Fruit fly (Drosophila melanogaster) whole organism, embryonic: Measurements from ENCODE around the gene spirit.
A peak's percentile ranks its signal among the peaks of the same experiment; 100 is the strongest.

Source experiments
- Antp ChIP-seq: fragments of 200-800 bp; sonication (Bioruptor generic); optimal IDR thresholded peaks from 3 replicates; lab custom pipeline; 2016; ENCODE audit warnings: missing biosample characterization, missing genetic modification characterization
- Atf-2 ChIP-seq: fragments of 200-800 bp; sonication (Bioruptor generic); optimal IDR thresholded peaks from 2 replicates; lab custom pipeline; 2016; ENCODE audit warnings: missing biosample characterization, missing genetic modification characterization
- B-H1 ChIP-seq: fragments of 200-800 bp; sonication (Bioruptor generic); IDR thresholded peaks from 3 replicates; pipeline ENCODE4 v1.3.6; 2022; ENCODE audit warnings: missing biosample characterization, missing genetic modification characterization
- BEAF-32 ChIP-seq: fragments of 200-800 bp; sonication (Bioruptor generic); optimal IDR thresholded peaks from 3 replicates; lab custom pipeline; 2017; ENCODE audit warnings: missing biosample characterization, missing genetic modification characterization, mild to moderate bottlenecking, moderate library complexity, missing genetic modification reagents
- Bdp1 ChIP-seq: fragments of 200-800 bp; sonication (Bioruptor generic); optimal IDR thresholded peaks from 3 replicates; lab custom pipeline; 2016; ENCODE audit warnings: missing biosample characterization, missing genetic modification characterization
- CG11560 ChIP-seq: fragments of 200-800 bp; sonication (Bioruptor generic); IDR thresholded peaks from 3 replicates; pipeline ENCODE4 v1.3.6; 2022; ENCODE audit warnings: missing biosample characterization, missing genetic modification characterization
- CG12219 ChIP-seq: fragments of 200-800 bp; sonication (Bioruptor generic); optimal IDR thresholded peaks from 3 replicates; lab custom pipeline; 2018; ENCODE audit warnings: missing biosample characterization, mild to moderate bottlenecking, missing genetic modification characterization
- CG13624 ChIP-seq: fragments of 200-800 bp; sonication (Bioruptor generic); optimal IDR thresholded peaks from 2 replicates; lab custom pipeline; 2016; ENCODE audit warnings: missing biosample characterization, missing genetic modification characterization
- CG13894 ChIP-seq: fragments of 200-800 bp; sonication (Bioruptor generic); optimal IDR thresholded peaks from 3 replicates; lab custom pipeline; 2018; ENCODE audit warnings: missing biosample characterization, mild to moderate bottlenecking, missing genetic modification characterization, moderate library complexity
- CG14050 ChIP-seq: fragments of 200-800 bp; sonication (Bioruptor generic); IDR thresholded peaks from 3 replicates; pipeline ENCODE4 v1.3.6; 2022; ENCODE audit warnings: missing biosample characterization, missing genetic modification characterization
- CG1529 ChIP-seq: fragments of 200-800 bp; sonication (Bioruptor generic); optimal IDR thresholded peaks from 3 replicates; lab custom pipeline; 2018; ENCODE audit warnings: missing biosample characterization, missing genetic modification characterization
- CG16813 ChIP-seq: fragments of 200-800 bp; sonication (Bioruptor generic); IDR thresholded peaks from 3 replicates; pipeline ENCODE4 v1.3.6; 2022; ENCODE audit warnings: missing biosample characterization, missing genetic modification characterization; ENCODE audit not compliant: partially characterized antibody
- CG2120 ChIP-seq: fragments of 200-800 bp; sonication (Bioruptor generic); optimal IDR thresholded peaks from 3 replicates; lab custom pipeline; 2016; ENCODE audit warnings: missing biosample characterization, missing genetic modification characterization
- CG2129 ChIP-seq: fragments of 200-800 bp; sonication (Bioruptor generic); IDR thresholded peaks from 2 replicates; pipeline ENCODE4 v1.3.6; 2022; ENCODE audit warnings: missing biosample characterization, missing genetic modification characterization; ENCODE audit not compliant: partially characterized antibody
- CG5180 ChIP-seq: fragments of 200-800 bp; sonication (Bioruptor generic); optimal IDR thresholded peaks from 3 replicates; lab custom pipeline; 2017; ENCODE audit warnings: missing biosample characterization, missing genetic modification characterization, mild to moderate bottlenecking, moderate library complexity, missing genetic modification reagents
- CG6272 ChIP-seq: fragments of 200-800 bp; sonication (Bioruptor generic); IDR thresholded peaks from 2 replicates; pipeline ENCODE4 v1.3.6; 2022; ENCODE audit warnings: missing biosample characterization, missing genetic modification characterization
- CG6791 ChIP-seq: fragments of 200-800 bp; sonication (Bioruptor generic); IDR thresholded peaks from 3 replicates; pipeline ENCODE4 v1.3.6; 2022; ENCODE audit warnings: missing biosample characterization, missing genetic modification characterization; ENCODE audit not compliant: partially characterized antibody
- CG8388 ChIP-seq: fragments of 200-800 bp; sonication (Bioruptor generic); optimal IDR thresholded peaks from 2 replicates; lab custom pipeline; 2019; ENCODE audit warnings: missing biosample characterization, mild to moderate bottlenecking, missing genetic modification characterization, moderate library complexity
- CG8765 ChIP-seq: fragments of 200-800 bp; sonication (Bioruptor generic); IDR thresholded peaks from 2 replicates; pipeline ENCODE4 v1.3.6; 2022; ENCODE audit warnings: missing biosample characterization, missing genetic modification characterization
- CG9932 ChIP-seq: fragments of 200-800 bp; sonication (Bioruptor generic); IDR thresholded peaks from 2 replicates; pipeline ENCODE4 v1.3.6; 2022; ENCODE audit warnings: missing biosample characterization, missing genetic modification characterization
- Chrac-16 ChIP-seq: fragments of 200-800 bp; sonication (Bioruptor generic); optimal IDR thresholded peaks from 3 replicates; lab custom pipeline; 2016; ENCODE audit warnings: missing biosample characterization, missing genetic modification characterization
- Dad ChIP-seq: fragments of 200-800 bp; sonication (Bioruptor generic); optimal IDR thresholded peaks from 3 replicates; lab custom pipeline; 2016; ENCODE audit warnings: missing biosample characterization, missing genetic modification characterization
- Dip3 ChIP-seq: fragments of 200-800 bp; sonication (Bioruptor generic); optimal IDR thresholded peaks from 3 replicates; lab custom pipeline; 2016; ENCODE audit warnings: missing biosample characterization, missing genetic modification characterization
- Ets65A ChIP-seq: fragments of 200-800 bp; sonication (Bioruptor generic); peaks from one replicate; lab custom pipeline; 2016; ENCODE audit warnings: missing biosample characterization, missing genetic modification characterization
- Gsc ChIP-seq: fragments of 200-800 bp; sonication (Bioruptor generic); IDR thresholded peaks from 2 replicates; pipeline ENCODE4 v1.3.6; 2022; ENCODE audit warnings: missing biosample characterization, missing genetic modification characterization
- H2.0 ChIP-seq: fragments of 200-800 bp; sonication (Bioruptor generic); IDR thresholded peaks from 2 replicates; pipeline ENCODE4 v1.3.6; 2022; ENCODE audit warnings: missing biosample characterization, missing genetic modification characterization
- Hand ChIP-seq: fragments of 200-800 bp; sonication (Bioruptor generic); optimal IDR thresholded peaks from 2 replicates; lab custom pipeline; 2017; ENCODE audit warnings: mild to moderate bottlenecking, missing biosample characterization, missing genetic modification reagents, missing genetic modification characterization
- Hr39 ChIP-seq: fragments of >200 bp; optimal IDR thresholded peaks from 2 replicates; lab custom pipeline; 2017
- Hr78 ChIP-seq, 2 experiments: fragments of 200-800 bp in 1 of 2; fragments of >200 bp in 1 of 2; sonication (Bioruptor generic) in 1 of 2; optimal IDR thresholded peaks; 2 replicates each; lab custom pipeline; 2017 to 2019; ENCODE audit warnings: missing biosample characterization in 2 of 2, missing genetic modification characterization in 2 of 2, mild to moderate bottlenecking in 1 of 2, moderate library complexity in 1 of 2
- Lhr ChIP-seq: fragments of 200-800 bp; sonication (Bioruptor generic); optimal IDR thresholded peaks from 3 replicates; lab custom pipeline; 2017; ENCODE audit warnings: mild to moderate bottlenecking, missing biosample characterization, missing genetic modification reagents, missing genetic modification characterization
- Lim3 ChIP-seq: fragments of 200-800 bp; sonication (Bioruptor generic); IDR thresholded peaks from 2 replicates; pipeline ENCODE4 v1.3.6; 2022; ENCODE audit warnings: missing biosample characterization, missing genetic modification characterization
- Lpt ChIP-seq: fragments of >200 bp; optimal IDR thresholded peaks from 2 replicates; lab custom pipeline; 2018; ENCODE audit warnings: missing biosample characterization, missing genetic modification characterization
- Sry-β ChIP-seq: fragments of 200-800 bp; sonication (Bioruptor generic); optimal IDR thresholded peaks from 2 replicates; lab custom pipeline; 2018; ENCODE audit warnings: missing biosample characterization, mild to moderate bottlenecking, missing genetic modification characterization, moderate library complexity
- Taf1 ChIP-seq: fragments of 200-800 bp; sonication (Bioruptor generic); IDR thresholded peaks from 2 replicates; pipeline ENCODE4 v1.3.6; 2022; ENCODE audit warnings: missing biosample characterization, missing genetic modification characterization
- Tbp ChIP-seq: fragments of >200 bp; optimal IDR thresholded peaks from 2 replicates; lab custom pipeline; 2018; ENCODE audit warnings: missing biosample characterization, missing genetic modification characterization
- Vsx1 ChIP-seq: fragments of 200-800 bp; sonication (Bioruptor generic); optimal IDR thresholded peaks from 2 replicates; lab custom pipeline; 2017; ENCODE audit warnings: missing biosample characterization, mild to moderate bottlenecking, missing genetic modification characterization, missing genetic modification reagents
- ato ChIP-seq: fragments of 200-800 bp; sonication (Bioruptor generic); IDR thresholded peaks from 2 replicates; pipeline ENCODE4 v1.3.6; 2022; ENCODE audit warnings: missing biosample characterization, missing genetic modification characterization; ENCODE audit not compliant: partially characterized antibody
- bsh ChIP-seq, 2 experiments: fragments of 200-800 bp; sonication (Bioruptor generic); optimal IDR thresholded peaks; 2 replicates each; lab custom pipeline; 2017 to 2018; ENCODE audit warnings: mild to moderate bottlenecking in 2 of 2, missing biosample characterization in 2 of 2, missing genetic modification characterization in 2 of 2, moderate library complexity in 1 of 2
- cas ChIP-seq: fragments of 200-800 bp; sonication (Bioruptor generic); IDR thresholded peaks from 2 replicates; pipeline ENCODE4 v1.3.6; 2022; ENCODE audit warnings: missing biosample characterization, missing genetic modification characterization
- chif ChIP-seq, 2 experiments: fragments of 200-800 bp; sonication (Bioruptor generic); optimal IDR thresholded peaks; 3 replicates each; lab custom pipeline; 2016; ENCODE audit warnings: missing biosample characterization in 2 of 2, missing genetic modification characterization in 2 of 2
- dan ChIP-seq: fragments of 200-800 bp; sonication (Bioruptor generic); IDR thresholded peaks from 2 replicates; pipeline ENCODE4 v1.3.6; 2022; ENCODE audit warnings: missing biosample characterization, missing genetic modification characterization
- dysf ChIP-seq: fragments of 200-800 bp; sonication (Bioruptor generic); IDR thresholded peaks from 3 replicates; pipeline ENCODE4 v1.3.6; 2022; ENCODE audit warnings: missing biosample characterization, missing genetic modification characterization
- emc ChIP-seq: fragments of 200-800 bp; sonication (Bioruptor generic); optimal IDR thresholded peaks from 2 replicates; lab custom pipeline; 2016; ENCODE audit warnings: missing biosample characterization, missing genetic modification characterization
- grau ChIP-seq: fragments of 200-800 bp; optimal IDR thresholded peaks from 3 replicates; lab custom pipeline; 2019; ENCODE audit warnings: missing biosample characterization, mild to moderate bottlenecking, missing genetic modification characterization, moderate library complexity
- insv ChIP-seq, 2 experiments: fragments of 200-800 bp; sonication (Bioruptor generic); optimal IDR thresholded peaks; 3 replicates each; lab custom pipeline; 2016 to 2018; ENCODE audit warnings: missing biosample characterization in 2 of 2, missing genetic modification characterization in 2 of 2
- jumu ChIP-seq: fragments of 200-800 bp; sonication (Bioruptor generic); optimal IDR thresholded peaks from 3 replicates; lab custom pipeline; 2016; ENCODE audit warnings: missing biosample characterization, missing genetic modification characterization
- klu ChIP-seq: fragments of 200-800 bp; sonication (Bioruptor generic); IDR thresholded peaks from 2 replicates; pipeline ENCODE4 v1.3.6; 2022; ENCODE audit warnings: missing biosample characterization, missing genetic modification characterization
- lov ChIP-seq, 2 experiments: fragments of 200-800 bp in 1 of 2; fragments of >200 bp in 1 of 2; sonication (Bioruptor generic) in 1 of 2; IDR thresholded peaks in 1 of 2; optimal IDR thresholded peaks in 1 of 2; 2 replicates in 1 of 2; 3 replicates in 1 of 2; pipeline versions ENCODE4 v1.3.6 to Lab custom; 2017 to 2022; ENCODE audit warnings: missing biosample characterization in 1 of 2, missing genetic modification characterization in 1 of 2
- mam ChIP-seq: fragments of 200-800 bp; sonication (Bioruptor generic); optimal IDR thresholded peaks from 3 replicates; lab custom pipeline; 2016; ENCODE audit warnings: missing biosample characterization, missing genetic modification characterization
- wdn ChIP-seq: fragments of 200-800 bp; sonication (Bioruptor generic); IDR thresholded peaks from 2 replicates; pipeline ENCODE4 v1.3.6; 2022; ENCODE audit warnings: missing biosample characterization, missing genetic modification characterization
- zfh1 ChIP-seq: fragments of 200-800 bp; sonication (Bioruptor generic); IDR thresholded peaks from 3 replicates; pipeline ENCODE4 v1.3.6; 2022; ENCODE audit warnings: missing biosample characterization, missing genetic modification characterization

spirit gene

DNA sequence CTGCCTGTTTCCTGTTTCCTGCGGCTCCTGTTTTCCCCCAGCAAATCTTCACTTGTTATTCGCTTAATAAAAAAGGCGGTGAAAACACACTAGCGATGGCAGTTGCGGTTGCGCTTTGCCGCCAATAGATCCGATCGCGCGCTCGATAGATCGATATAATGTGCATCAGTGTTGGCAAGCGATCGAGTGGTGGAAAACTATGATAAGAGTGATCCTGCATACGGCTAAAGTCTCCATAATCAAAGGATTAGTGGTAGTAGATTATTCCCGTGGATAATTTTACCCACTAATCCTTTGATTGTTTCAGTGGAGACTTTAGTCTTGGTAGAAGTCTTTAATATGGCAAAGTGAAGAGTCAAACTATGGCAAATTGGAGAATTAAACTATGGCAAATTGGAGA lies 32.8 kb upstream of the spirit start, which contains the start of gene Caf1-180 (continued):
- peak; percentile 87 for TF ChIP-seq CG16813 (GFP tag; lab: Robert Waterston, UW)
- no peak for TF ChIP-seq emc (GFP tag; lab: Kevin White, UChicago)
- no peak for TF ChIP-seq klu
- no peak for TF ChIP-seq CG1529 (GFP tag; lab: Kevin White, UChicago)
- peak; percentile 39 for TF ChIP-seq Dip3 (GFP tag; lab: Kevin White, UChicago)
- TF ChIP-seq CG2120 (GFP tag; lab: Kevin White, UChicago) = peak; percentile 54
- no peak for TF ChIP-seq Lim3 (GFP tag; lab: Robert Waterston, UW)
- no peak for TF ChIP-seq Vsx1 (GFP tag; lab: Kevin White, UChicago)
- TF ChIP-seq CG6272 (GFP tag; lab: Robert Waterston, UW) = 0 out of 2 replicates have a peak, but pooled peaks have one; percentile 18
- TF ChIP-seq CG13624 (GFP tag; lab: Kevin White, UChicago) = peak; percentile 37
- TF ChIP-seq CG14050 (GFP tag; lab: Robert Waterston, UW) = no peak
- no peak for TF ChIP-seq CG11560 (tag; lab: Robert Waterston, UW)
- no peak for TF ChIP-seq lov (optimal IDR thresholded peaks at IDR 0.05; lab: Kevin White, UChicago)
- TF ChIP-seq lov (GFP tag; IDR thresholded peaks at IDR 0.05; lab: Robert Waterston, UW) = no peak
- TF ChIP-seq dan = no peak
- no peak for TF ChIP-seq wdn (GFP tag; lab: Robert Waterston, UW)
- TF ChIP-seq BEAF-32 (GFP tag; lab: Kevin White, UChicago) = peak; percentile 91
- no peak for TF ChIP-seq CG13894 (tag; lab: Kevin White, UChicago)
- no peak for TF ChIP-seq Tbp (GFP tag; lab: Kevin White, UChicago)
- TF ChIP-seq CG12219 (GFP tag; lab: Kevin White, UChicago) = no peak
- no peak for TF ChIP-seq Chrac-16 (GFP tag; lab: Kevin White, UChicago)
- TF ChIP-seq jumu = peak; percentile 36
- peak; percentile 70 for TF ChIP-seq CG9932 (GFP tag; lab: Robert Waterston, UW)
- TF ChIP-seq H2.0 (GFP tag; lab: Robert Waterston, UW) = no peak
- peak in 1 of 2 experiments; percentile 31 for TF ChIP-seq chif (GFP tag; optimal IDR thresholded peaks at IDR 0.05; lab: Kevin White, UChicago)
- TF ChIP-seq Dad (GFP tag; lab: Kevin White, UChicago) = no peak
- no peak for TF ChIP-seq Atf-2 (GFP tag; lab: Kevin White, UChicago)
- peak; percentile 27 for TF ChIP-seq Lhr (GFP tag; lab: Kevin White, UChicago)
- no peak for TF ChIP-seq Sry-β
- TF ChIP-seq Hand (GFP tag; lab: Kevin White, UChicago) = no peak
- TF ChIP-seq CG8388 (GFP tag; lab: Kevin White, UChicago) = no peak
- TF ChIP-seq CG2129 (GFP tag; lab: Robert Waterston, UW) = peak; percentile 50; the same call in 1 of the 2 replicates
- TF ChIP-seq CG6791 (GFP tag; lab: Robert Waterston, UW) = peak; percentile 83
- TF ChIP-seq Antp (GFP tag; lab: Kevin White, UChicago) = peak; percentile 42
- no peak for TF ChIP-seq Bdp1 (GFP tag; lab: Kevin White, UChicago)
- no peak for TF ChIP-seq cas
- no peak for TF ChIP-seq B-H1
- no peak for TF ChIP-seq Hr78 (GFP tag; optimal IDR thresholded peaks at IDR 0.05; lab: Kevin White, UChicago)
- peak; percentile 54; the same call in 1 of the 2 replicates for TF ChIP-seq ato (GFP tag; lab: Robert Waterston, UW)
- peak in 1 of 2 experiments; percentile 88 for TF ChIP-seq insv (GFP tag; optimal IDR thresholded peaks at IDR 0.05; lab: Kevin White, UChicago)
- TF ChIP-seq Lpt (GFP tag; lab: Kevin White, UChicago) = no peak
- no peak for TF ChIP-seq Hr39 (lab: Kevin White, UChicago)
- TF ChIP-seq Taf1 (GFP tag; lab: Robert Waterston, UW) = no peak
- no peak for TF ChIP-seq zfh1
- TF ChIP-seq CG5180 = no peak
- peak; percentile 25 for TF ChIP-seq grau (tag; lab: Kevin White, UChicago)
- no peak for TF ChIP-seq bsh (GFP tag; optimal IDR thresholded peaks at IDR 0.05; lab: Kevin White, UChicago)
- TF ChIP-seq dysf (GFP tag; lab: Robert Waterston, UW) = peak; percentile 41; the same call in 1 of the 3 replicates
- TF ChIP-seq CG8765 (GFP tag; lab: Robert Waterston, UW) = no peak
- TF ChIP-seq Gsc (GFP tag; lab: Robert Waterston, UW) = no peak
- TF ChIP-seq Ets65A (GFP tag; lab: Kevin White, UChicago) = peak; percentile 94
- TF ChIP-seq mam (GFP tag; lab: Kevin White, UChicago) = peak; percentile 43
